Fruit fly (Drosophila melanogaster): ENCODE data around the gene CG17776.

The CG17776 gene

DNA sequence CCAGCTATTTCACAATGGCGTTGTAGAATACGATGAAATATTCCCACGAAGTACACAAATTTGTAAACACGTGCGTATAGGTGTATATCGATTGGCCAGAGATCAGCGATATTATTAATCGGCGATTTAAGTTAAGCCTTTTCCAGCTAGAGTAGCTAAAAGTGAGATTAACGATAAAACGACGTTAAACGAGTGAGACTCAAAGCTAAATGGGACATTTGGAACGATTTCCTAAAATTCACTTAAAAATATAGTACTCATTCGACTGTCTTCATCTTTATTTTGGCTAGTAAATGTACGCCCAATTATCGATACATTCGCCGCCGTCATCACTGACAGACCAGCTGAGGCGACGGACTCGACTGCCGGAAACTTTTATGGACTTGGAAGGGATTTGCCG, at the start of gene CG17776, which contains the start of gene Nmd3:
Gene CG17776, plus strand, starts transcription at position 163 of the 400 bp plus-strand sequence.
Gene Nmd3, minus strand, starts transcription at position 106 of the 400 bp plus-strand sequence.
- TF ChIP-seq CG17801 (GFP tag; optimal IDR thresholded peaks at IDR 0.05; ENCODE audit: partially characterized antibody): peak; percentile 52

- peak; percentile 88 for TF ChIP-seq CG17801 (GFP tag; optimal IDR thresholded peaks at IDR 0.05; ENCODE audit: partially characterized antibody)
These were observed 49.4 kb upstream of the CG17776 start for dm6 chrX:2134965-2135758.

DNA sequence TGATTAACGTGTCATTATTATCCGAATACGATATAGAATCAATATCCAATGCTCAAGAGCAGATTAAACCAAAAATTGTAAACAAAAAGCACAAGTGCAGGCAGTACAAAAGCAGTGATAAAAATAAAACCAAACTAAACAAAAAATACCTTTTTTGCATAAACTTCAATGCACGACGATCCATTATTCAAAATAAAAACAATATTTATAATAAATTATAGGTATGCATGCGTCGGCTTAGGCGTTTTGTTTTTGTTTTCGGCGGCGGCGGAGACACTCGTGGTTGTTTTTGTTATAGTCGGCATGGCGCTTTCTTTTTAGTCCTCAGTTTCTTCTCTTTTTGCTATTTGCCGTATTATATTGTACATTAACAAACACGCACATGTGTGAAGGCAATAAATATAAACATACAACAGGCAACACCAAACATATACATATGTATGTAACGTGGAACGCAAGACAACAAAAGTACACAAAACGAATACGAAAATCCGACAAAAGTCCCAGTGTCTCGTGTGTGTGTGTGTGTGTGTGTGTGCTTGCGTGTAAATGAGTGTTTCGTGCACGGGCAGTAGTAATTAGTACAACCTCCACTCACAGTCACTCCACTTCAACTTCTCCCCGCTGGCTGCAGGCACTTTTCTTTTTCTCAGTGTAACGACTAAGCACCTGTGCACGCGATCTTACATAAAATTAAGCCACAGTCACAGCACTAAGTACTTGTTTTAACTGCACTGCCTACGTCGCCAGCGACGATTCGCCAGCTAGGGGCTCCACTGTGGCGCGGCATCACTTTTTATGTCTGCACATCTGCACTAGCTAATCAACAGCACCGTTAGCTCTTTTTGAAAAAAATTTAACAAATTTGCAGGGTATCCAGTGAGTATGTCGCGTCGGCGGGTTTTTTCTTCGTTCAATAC, 48.4 kb upstream of the CG17776 start:
- TF ChIP-seq CG17801 (GFP tag; optimal IDR thresholded peaks at IDR 0.05; ENCODE audit: partially characterized antibody): no peak

dm6 chrX:2136831-2137452, 47.6 kb upstream of the CG17776 start:
- TF ChIP-seq CG17801 (GFP tag; optimal IDR thresholded peaks at IDR 0.05; ENCODE audit: partially characterized antibody): peak; percentile 97

dm6 chrX:2137587-2138341, 46.8 kb upstream of the CG17776 start:
- TF ChIP-seq CG17801 (GFP tag; optimal IDR thresholded peaks at IDR 0.05; ENCODE audit: partially characterized antibody): peak; percentile 97

dm6 chrX:2138342-2138416, 46.3 kb upstream of the CG17776 start, which contains the start of gene ph-p:
TSS of gene ph-p (minus strand) at chrX:2138371.
- no peak for TF ChIP-seq CG17801 (GFP tag; optimal IDR thresholded peaks at IDR 0.05; ENCODE audit: partially characterized antibody)

dm6 chrX:2138417-2138816, 46.1 kb upstream of the CG17776 start:
- no peak for TF ChIP-seq CG17801 (GFP tag; optimal IDR thresholded peaks at IDR 0.05; ENCODE audit: partially characterized antibody)

dm6 chrX:2139610-2140009, 44.9 kb upstream of the CG17776 start:
- no peak for TF ChIP-seq CG17801 (GFP tag; optimal IDR thresholded peaks at IDR 0.05; ENCODE audit: partially characterized antibody)

dm6 chrX:2140487-2140886, 44.0 kb upstream of the CG17776 start:
- TF ChIP-seq CG17801 (GFP tag; optimal IDR thresholded peaks at IDR 0.05; ENCODE audit: partially characterized antibody): no peak

DNA sequence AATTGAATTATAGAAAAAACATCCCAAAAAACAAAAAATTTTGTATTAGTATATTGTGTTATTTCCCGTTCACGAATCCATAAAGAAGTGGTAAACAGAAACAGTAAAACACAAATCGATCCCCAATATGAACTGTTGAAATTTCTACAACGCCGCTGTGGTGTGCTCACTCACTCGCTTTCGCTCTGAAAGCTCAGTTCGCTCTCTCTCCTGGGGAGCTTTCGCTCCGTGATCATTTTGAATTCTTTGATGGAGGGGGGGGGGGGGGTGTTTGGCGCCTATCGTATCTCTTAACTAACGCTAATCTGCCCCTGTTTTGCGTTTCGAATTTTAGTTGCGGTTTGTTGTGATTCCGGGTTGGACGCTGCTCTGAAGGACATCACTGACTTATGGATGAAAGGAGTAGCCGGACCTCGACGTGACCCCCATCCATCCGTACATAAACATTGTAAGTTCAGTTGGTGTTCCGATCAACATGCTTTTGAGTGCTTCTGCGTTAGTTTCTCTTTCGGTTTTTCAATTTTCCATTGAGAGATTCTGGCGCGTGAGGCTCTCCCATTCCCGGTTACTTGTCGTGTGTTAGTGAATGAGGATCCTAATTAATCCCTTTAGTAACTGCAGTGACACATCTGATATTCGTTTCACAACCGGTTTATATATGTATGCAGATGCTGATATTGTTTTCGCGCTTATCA, 43.2 kb upstream of the CG17776 start, which contains the start of gene D2hgdh:
Gene D2hgdh, plus strand, starts transcription at position 331 of the 695 bp plus-strand sequence.
- TF ChIP-seq CG17801 (GFP tag; optimal IDR thresholded peaks at IDR 0.05; ENCODE audit: partially characterized antibody): peak; percentile 2

DNA sequence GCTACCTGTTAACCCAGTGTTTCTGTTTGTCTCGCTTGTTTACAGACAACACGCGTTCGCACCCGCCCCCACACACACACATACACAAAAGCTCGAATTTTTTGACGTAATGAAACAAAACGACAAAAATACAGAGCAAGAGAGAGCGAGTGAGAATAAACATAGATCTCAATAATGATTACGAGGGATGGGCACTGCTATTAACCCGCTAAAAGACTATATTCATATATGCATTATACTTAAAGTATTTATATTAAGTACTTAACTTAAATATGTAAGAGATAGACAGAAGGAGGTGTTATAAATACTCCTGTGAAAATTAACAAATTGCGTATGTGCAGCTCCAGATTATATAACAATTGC, 42.7 kb upstream of the CG17776 start:
- TF ChIP-seq CG17801 (GFP tag; optimal IDR thresholded peaks at IDR 0.05; ENCODE audit: partially characterized antibody): peak; percentile 53

- no peak for TF ChIP-seq CG17801 (GFP tag; optimal IDR thresholded peaks at IDR 0.05; ENCODE audit: partially characterized antibody)
These were observed 42.1 kb upstream of the CG17776 start for dm6 chrX:2142275-2142934.

dm6 chrX:2142935-2143312, 41.6 kb upstream of the CG17776 start:
- TF ChIP-seq CG17801 (GFP tag; optimal IDR thresholded peaks at IDR 0.05; ENCODE audit: partially characterized antibody): no peak

- peak; percentile 73 for TF ChIP-seq CG17801 (GFP tag; optimal IDR thresholded peaks at IDR 0.05; ENCODE audit: partially characterized antibody)
These were observed 39.4 kb upstream of the CG17776 start, which contains the start of gene Pgd for dm6 chrX:2145114-2145513. TSS of gene Pgd (plus strand) at chrX:2145136.

Measured in ovary, adult (tissue).